Worm (Caenorhabditis elegans): ENCODE results near the gene his-37.
A peak's percentile ranks its signal among the peaks of the same experiment; 100 is the strongest.

Gene his-37

ce11 chrV:9563585-9563984 is 16.7 kb downstream of the his-37 start:
- TF ChIP-seq hpl-2 (GFP tag; optimal IDR thresholded peaks at IDR 0.05) = no peak
- no peak for TF ChIP-seq egl-13 (tag; optimal IDR thresholded peaks at IDR 0.05)
- TF ChIP-seq fkh-8 (tag; optimal IDR thresholded peaks at IDR 0.05) = peak; percentile 29
- TF ChIP-seq dsc-1 (tag; optimal IDR thresholded peaks at IDR 0.05) = peak; percentile 61
- TF ChIP-seq nhr-77 (tag; optimal IDR thresholded peaks at IDR 0.05) = no peak
- no peak for TF ChIP-seq sox-4 (tag; optimal IDR thresholded peaks at IDR 0.05)
- TF ChIP-seq sup-37 (GFP tag; optimal IDR thresholded peaks at IDR 0.05) = no peak
- peak; percentile 84 for TF ChIP-seq fkh-10 (GFP tag; optimal IDR thresholded peaks at IDR 0.05)
- no peak for TF ChIP-seq alr-1 (tag; optimal IDR thresholded peaks at IDR 0.05; ENCODE audit: borderline replicate concordance)
- TF ChIP-seq elt-3 (tag; optimal IDR thresholded peaks at IDR 0.05) = no peak
- TF ChIP-seq lin-14 (GFP tag; optimal IDR thresholded peaks at IDR 0.05) = peak; percentile 37
- TF ChIP-seq lin-39 (tag; optimal IDR thresholded peaks at IDR 0.05) = no peak

ce11 chrV:9568707-9569106 is 21.8 kb downstream of the his-37 start, which contains the start of gene F25B3.4:
F25B3.4 (minus strand) TSS chrV:9568807.
- TF ChIP-seq aly-2 (tag; optimal IDR thresholded peaks at IDR 0.05) = no peak
- TF ChIP-seq sox-4 (tag; optimal IDR thresholded peaks at IDR 0.05) = no peak
- TF ChIP-seq elt-2 (tag; optimal IDR thresholded peaks at IDR 0.05) = no peak
- TF ChIP-seq vab-15 (tag; optimal IDR thresholded peaks at IDR 0.05) = no peak

ce11 chrV:9570197-9570596 is 23.3 kb downstream of the his-37 start, which contains the start of gene F25B3.5:
F25B3.5 (minus strand) TSS chrV:9570297.
- TF ChIP-seq tlp-1 (tag; optimal IDR thresholded peaks at IDR 0.05) = no peak
- TF ChIP-seq elt-2 (tag; optimal IDR thresholded peaks at IDR 0.05) = peak; percentile 41
- TF ChIP-seq zip-4 (GFP tag; optimal IDR thresholded peaks at IDR 0.05) = no peak
- no peak for TF ChIP-seq nhr-76 (tag; optimal IDR thresholded peaks at IDR 0.05)
- no peak for TF ChIP-seq ztf-11 (tag; optimal IDR thresholded peaks at IDR 0.05)

ce11 chrV:9571056-9571455 is 24.2 kb downstream of the his-37 start:
- TF ChIP-seq ceh-88 (GFP tag; IDR thresholded peaks at IDR 0.05) (no peak), elt-2 (tag; optimal IDR thresholded peaks at IDR 0.05) (peak; percentile 68), skn-1 (tag; optimal IDR thresholded peaks at IDR 0.05) (no peak), unc-130 (tag; optimal IDR thresholded peaks at IDR 0.05) (no peak)

- TF ChIP-seq grh-1 (GFP tag; IDR thresholded peaks at IDR 0.05) (no peak), nhr-28 (tag; optimal IDR thresholded peaks at IDR 0.05) (no peak), blmp-1 (tag; optimal IDR thresholded peaks at IDR 0.05) (peak; percentile 30)
Measured at ce11 chrV:9571673-9572072, 24.8 kb downstream of the his-37 start.

- no peak for TF ChIP-seq nhr-76 (tag; optimal IDR thresholded peaks at IDR 0.05)
- no peak for TF ChIP-seq fos-1 (tag; optimal IDR thresholded peaks at IDR 0.05)
- TF ChIP-seq sox-4 (tag; optimal IDR thresholded peaks at IDR 0.05) = no peak
- no peak for TF ChIP-seq nhr-77 (tag; optimal IDR thresholded peaks at IDR 0.05)
- TF ChIP-seq elt-2 (tag; optimal IDR thresholded peaks at IDR 0.05) = no peak
- no peak for TF ChIP-seq nhr-237 (tag; optimal IDR thresholded peaks at IDR 0.05)
- TF ChIP-seq mep-1 (tag; optimal IDR thresholded peaks at IDR 0.05) = no peak
Measured at ce11 chrV:9576991-9577390, 30.1 kb downstream of the his-37 start, which contains the start of gene F25B3.2. F25B3.2 (plus strand) TSS chrV:9577291.

- TF ChIP-seq alr-1 (tag; optimal IDR thresholded peaks at IDR 0.05; ENCODE audit: borderline replicate concordance) (no peak), mdl-1 (tag; optimal IDR thresholded peaks at IDR 0.05) (peak in 1 of 2 experiments; percentile 48), sptf-1 (tag; optimal IDR thresholded peaks at IDR 0.05) (no peak), zip-4 (GFP tag; optimal IDR thresholded peaks at IDR 0.05) (peak; percentile 16), skn-1 (tag; optimal IDR thresholded peaks at IDR 0.05) (peak; percentile 58), nhr-90 (tag; optimal IDR thresholded peaks at IDR 0.05; ENCODE audit: poor library complexity) (peak; percentile 69), elt-2 (tag; optimal IDR thresholded peaks at IDR 0.05) (peak; percentile 22), hlh-17 (GFP tag; optimal IDR thresholded peaks at IDR 0.05; ENCODE audit: borderline replicate concordance) (no peak), unc-62 (GFP tag; optimal IDR thresholded peaks at IDR 0.05) (no peak), irx-1 (tag; optimal IDR thresholded peaks at IDR 0.05) (peak; percentile 30), lin-13 (GFP tag; optimal IDR thresholded peaks at IDR 0.05) (peak; percentile 38), lsy-2 (tag; optimal IDR thresholded peaks at IDR 0.05) (peak; percentile 36 to 41), hpl-2 (GFP tag; optimal IDR thresholded peaks at IDR 0.05) (peak; percentile 38), zag-1 (tag; optimal IDR thresholded peaks at IDR 0.05) (no peak), C04F5.9 (tag; optimal IDR thresholded peaks at IDR 0.05) (no peak), rnt-1 (tag; optimal IDR thresholded peaks at IDR 0.05) (peak; percentile 62)
Measured at ce11 chrV:9582594-9583322, 35.9 kb downstream of the his-37 start, which contains the start of gene rtfo-1. rtfo-1 (minus strand) TSS chrV:9582644.
